Worm (Caenorhabditis elegans): Measurements from ENCODE around the gene ttc-39B.

DNA sequence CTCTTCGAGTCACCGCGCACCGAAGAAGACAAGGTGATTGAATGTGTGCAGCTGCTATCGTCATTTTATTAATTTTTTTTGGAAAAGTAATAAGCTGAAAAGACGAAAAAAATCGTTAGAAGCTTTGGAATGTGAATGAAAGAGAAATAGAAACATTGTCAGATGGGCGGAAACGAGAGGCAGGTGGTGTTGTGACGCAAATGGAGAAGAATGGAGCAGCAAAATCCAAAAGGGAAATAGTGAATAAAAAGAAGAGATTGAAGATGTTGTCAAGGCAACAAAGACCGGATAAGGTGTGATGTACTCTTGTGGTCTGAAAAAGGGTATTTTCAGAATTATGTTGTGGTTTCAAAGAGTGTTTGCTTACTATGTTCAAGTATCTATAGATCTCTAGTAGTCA, 8.7 kb upstream of the ttc-39B start:
- no peak for TF ChIP-seq Y5F2A.4 (GFP tag; optimal IDR thresholded peaks at IDR 0.05)
- TF ChIP-seq gei-8 (GFP tag; optimal IDR thresholded peaks at IDR 0.05), result no peak
- no peak for TF ChIP-seq unc-130 (GFP tag; optimal IDR thresholded peaks at IDR 0.05)
